Worm (Caenorhabditis elegans) whole organism, midembryonic: ENCODE data around the gene R01E6.2.

Experiments
- T22C8.4 ChIP-seq: fragments of 200-800 bp; sonication (Bioruptor generic); IDR thresholded peaks from 2 replicates; pipeline ENCODE4 v1.3.6; 2022; ENCODE audit warnings: missing genetic modification characterization, missing compliant biosample characterization
- flt-1 ChIP-seq: fragments of 200-800 bp; sonication (Bioruptor generic); IDR thresholded peaks from 2 replicates; pipeline ENCODE4 v1.3.6; 2022; ENCODE audit warnings: missing genetic modification characterization, missing compliant biosample characterization
- med-1 ChIP-seq: sonication (generic microtip); optimal IDR thresholded peaks from 2 replicates; lab custom pipeline; 2017; ENCODE audit warnings: missing genetic modification characterization, mild to moderate bottlenecking, missing compliant biosample characterization, antibody characterized with exemption, missing genetic modification reagents; ENCODE audit not compliant: insufficient read depth
- ref-1 ChIP-seq: fragments of 200-800 bp; sonication (Bioruptor generic); conservative IDR thresholded peaks from 2 replicates; pipeline ENCODE4 v1.3.6; 2022; ENCODE audit warnings: missing genetic modification reagents, missing genetic modification characterization, missing compliant biosample characterization

ce11 chrX:13615181-13615580 lies 48.8 kb upstream of the R01E6.2 start:
- TF ChIP-seq flt-1 (GFP tag; lab: Robert Waterston, UW) = no peak
- no peak for TF ChIP-seq T22C8.4 (GFP tag; lab: Robert Waterston, UW)
- TF ChIP-seq med-1 = no peak
- TF ChIP-seq ref-1 (GFP tag; lab: Robert Waterston, UW) = no peak
